Worm (Caenorhabditis elegans) whole organism, L3 larva: ENCODE measurements around the gene sdhb-1.

ENCODE experiments used
- R02D3.7 ChIP-seq: fragments of 150-350 bp; optimal IDR thresholded peaks from 2 replicates; lab custom pipeline; 2014; ENCODE audit warnings: missing biosample characterization, missing genetic modification characterization
- aly-2 ChIP-seq: fragments of 150-350 bp; optimal IDR thresholded peaks from 2 replicates; lab custom pipeline; 2014; ENCODE audit warnings: missing biosample characterization, missing genetic modification characterization
- ama-1 ChIP-seq: fragments of 150-350 bp; optimal IDR thresholded peaks from 2 replicates; lab custom pipeline; 2018
- ceh-16 ChIP-seq: sonication (generic microtip); optimal IDR thresholded peaks from 2 replicates; lab custom pipeline; 2017; ENCODE audit warnings: missing biosample characterization, missing genetic modification characterization
- ceh-28 ChIP-seq: fragments of 150-350 bp; optimal IDR thresholded peaks from 2 replicates; lab custom pipeline; 2014; ENCODE audit warnings: missing biosample characterization, missing genetic modification reagents, missing genetic modification characterization
- ceh-82 ChIP-seq: fragments of 150-350 bp; optimal IDR thresholded peaks from 2 replicates; lab custom pipeline; 2014; ENCODE audit warnings: missing biosample characterization, missing genetic modification characterization
- ceh-9 ChIP-seq: sonication (generic microtip); optimal IDR thresholded peaks from 2 replicates; lab custom pipeline; 2018; ENCODE audit warnings: missing biosample characterization, missing genetic modification characterization
- daf-12 ChIP-seq: fragments of 150-350 bp; optimal IDR thresholded peaks from 2 replicates; lab custom pipeline; 2014; ENCODE audit warnings: missing biosample characterization, missing genetic modification reagents, missing genetic modification characterization
- egl-27 ChIP-seq: sonication (generic microtip); optimal IDR thresholded peaks from 4 replicates; lab custom pipeline; 2017; ENCODE audit warnings: missing biosample characterization, missing genetic modification reagents, missing genetic modification characterization
- elt-2 ChIP-seq: sonication (generic microtip); optimal IDR thresholded peaks from 2 replicates; lab custom pipeline; 2016; ENCODE audit warnings: missing genetic modification reagents, mild to moderate bottlenecking, missing genetic modification characterization, missing compliant biosample characterization
- eor-1 ChIP-seq, 2 experiments: fragments of 150-350 bp; optimal IDR thresholded peaks; 2 replicates each; lab custom pipeline; 2014 to 2018; ENCODE audit warnings: missing biosample characterization in 2 of 2, missing genetic modification characterization in 2 of 2
- fkh-10 ChIP-seq: sonication (generic microtip); optimal IDR thresholded peaks from 2 replicates; lab custom pipeline; 2017; ENCODE audit warnings: missing biosample characterization, missing genetic modification reagents, missing genetic modification characterization
- fos-1 ChIP-seq: fragments of 150-350 bp; optimal IDR thresholded peaks from 2 replicates; lab custom pipeline; 2014; ENCODE audit warnings: missing biosample characterization, missing genetic modification characterization
- hmg-11 ChIP-seq: sonication (generic microtip); optimal IDR thresholded peaks from 2 replicates; lab custom pipeline; 2016; ENCODE audit warnings: missing genetic modification characterization, missing compliant biosample characterization
- jun-1 ChIP-seq: fragments of 150-350 bp; optimal IDR thresholded peaks from 2 replicates; lab custom pipeline; 2014; ENCODE audit warnings: missing biosample characterization, missing genetic modification reagents, missing genetic modification characterization
- lin-15B ChIP-seq: fragments of 150-350 bp; optimal IDR thresholded peaks from 2 replicates; lab custom pipeline; 2014; ENCODE audit warnings: missing biosample characterization, missing genetic modification characterization
- lin-39 ChIP-seq: fragments of 150-350 bp; optimal IDR thresholded peaks from 2 replicates; lab custom pipeline; 2018; ENCODE audit warnings: missing biosample characterization, missing genetic modification reagents, missing genetic modification characterization
- mdl-1 ChIP-seq: fragments of 150-350 bp; optimal IDR thresholded peaks from 2 replicates; lab custom pipeline; 2014; ENCODE audit warnings: missing biosample characterization, missing genetic modification characterization
- nfya-1 ChIP-seq: sonication (generic microtip); optimal IDR thresholded peaks from 2 replicates; lab custom pipeline; 2017; ENCODE audit warnings: missing genetic modification characterization, mild to moderate bottlenecking, missing compliant biosample characterization, antibody characterized with exemption, moderate library complexity; ENCODE audit not compliant: insufficient read depth
- nhr-11 ChIP-seq: fragments of 150-350 bp; optimal IDR thresholded peaks from 2 replicates; lab custom pipeline; 2014; ENCODE audit warnings: missing biosample characterization, missing genetic modification characterization
- nhr-12 ChIP-seq: fragments of 150-350 bp; optimal IDR thresholded peaks from 2 replicates; lab custom pipeline; 2014; ENCODE audit warnings: missing biosample characterization, missing genetic modification characterization
- nhr-23 ChIP-seq: fragments of 150-350 bp; optimal IDR thresholded peaks from 2 replicates; lab custom pipeline; 2014; ENCODE audit warnings: missing biosample characterization, missing genetic modification reagents, missing genetic modification characterization
- nhr-237 ChIP-seq: fragments of 150-350 bp; optimal IDR thresholded peaks from 2 replicates; lab custom pipeline; 2014; ENCODE audit warnings: missing biosample characterization, missing genetic modification characterization
- nhr-25 ChIP-seq: sonication (generic microtip); optimal IDR thresholded peaks from 2 replicates; lab custom pipeline; 2017; ENCODE audit warnings: missing biosample characterization, missing genetic modification characterization
- nhr-43 ChIP-seq: sonication (generic microtip); optimal IDR thresholded peaks from 2 replicates; lab custom pipeline; 2016; ENCODE audit warnings: mild to moderate bottlenecking, missing genetic modification characterization, missing compliant biosample characterization; ENCODE audit not compliant: poor library complexity, severe bottlenecking
- nhr-67 ChIP-seq: fragments of 150-350 bp; optimal IDR thresholded peaks from 2 replicates; lab custom pipeline; 2014; ENCODE audit warnings: missing biosample characterization, missing genetic modification characterization
- pha-4 ChIP-seq: fragments of 150-350 bp; optimal IDR thresholded peaks from 2 replicates; lab custom pipeline; 2014; ENCODE audit warnings: missing biosample characterization, missing genetic modification reagents, missing genetic modification characterization
- pqm-1 ChIP-seq: fragments of 150-350 bp; optimal IDR thresholded peaks from 2 replicates; lab custom pipeline; 2017; ENCODE audit warnings: missing biosample characterization, missing genetic modification characterization, inconsistent platforms
- snpc-4 ChIP-seq: fragments of 150-350 bp; optimal IDR thresholded peaks from 2 replicates; lab custom pipeline; 2014; ENCODE audit warnings: missing biosample characterization, missing genetic modification characterization
- tbx-2 ChIP-seq: sonication (generic microtip); optimal IDR thresholded peaks from 2 replicates; lab custom pipeline; 2016; ENCODE audit warnings: mild to moderate bottlenecking, missing genetic modification characterization, missing compliant biosample characterization
- unc-39 ChIP-seq: sonication (generic microtip); optimal IDR thresholded peaks from 4 replicates; lab custom pipeline; 2017; ENCODE audit warnings: missing biosample characterization, missing genetic modification characterization
- unc-62 ChIP-seq: fragments of 150-350 bp; sonication (generic microtip); optimal IDR thresholded peaks from 4 replicates; lab custom pipeline; 2014; ENCODE audit warnings: missing biosample characterization, missing genetic modification reagents, missing genetic modification characterization
- ztf-11 ChIP-seq: fragments of 150-350 bp; optimal IDR thresholded peaks from 2 replicates; lab custom pipeline; 2014; ENCODE audit warnings: missing biosample characterization, missing genetic modification characterization
- ztf-4 ChIP-seq: fragments of 150-350 bp; optimal IDR thresholded peaks from 2 replicates; lab custom pipeline; 2014; ENCODE audit warnings: missing biosample characterization, missing genetic modification characterization

sdhb-1 gene

DNA sequence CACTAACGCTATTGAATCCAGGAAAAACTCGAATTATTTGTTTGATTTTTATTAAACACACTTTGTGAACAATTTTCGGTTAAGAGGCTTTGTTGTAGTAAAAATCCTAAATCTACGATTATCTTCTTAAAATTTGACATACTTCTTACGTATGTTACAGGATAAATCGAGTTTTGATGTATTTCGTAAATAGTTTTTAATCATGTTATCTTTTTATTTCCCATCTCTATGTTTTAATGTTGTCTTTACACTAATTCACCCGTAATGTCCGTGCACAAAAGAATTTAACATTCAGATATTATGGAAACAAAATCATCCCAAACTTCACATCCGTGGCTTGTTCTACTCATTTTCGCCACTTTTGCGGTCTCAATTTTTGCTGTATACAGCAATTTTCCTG is 28.9 kb downstream of the sdhb-1 start, which contains the start of gene egli-1:
TSS of gene egli-1 (plus strand) at position 301 of the 400 bp plus-strand sequence.
- TF ChIP-seq nhr-12 (tag; lab: Kevin White, UChicago) (no peak), ceh-82 (tag; lab: Kevin White, UChicago) (no peak), jun-1 (no peak), ama-1 (lab: Kevin White, UChicago) (no peak), egl-27 (no peak), aly-2 (no peak), lin-39 (tag; lab: Kevin White, UChicago) (no peak), mdl-1 (tag; lab: Kevin White, UChicago) (no peak), tbx-2 (no peak), nfya-1 (no peak), fos-1 (tag; lab: Kevin White, UChicago) (no peak), ceh-28 (tag; lab: Kevin White, UChicago) (no peak), ztf-4 (tag; lab: Kevin White, UChicago) (no peak), nhr-67 (tag; lab: Kevin White, UChicago) (no peak), ceh-9 (tag; lab: Kevin White, UChicago) (no peak)

ce11 chrII:9322870-9323349 is 29.6 kb downstream of the sdhb-1 start, which contains the start of gene rab-39:
rab-39 (minus strand) TSS chrII:9322920.
- peak; percentile 23 for TF ChIP-seq fkh-10 (GFP tag; lab: Kevin White, UChicago)
- TF ChIP-seq daf-12 (tag; lab: Kevin White, UChicago), result no peak
- no peak for TF ChIP-seq nhr-43 (tag; lab: Kevin White, UChicago)
- no peak for TF ChIP-seq nhr-12 (tag; lab: Kevin White, UChicago)
- peak; percentile 18 for TF ChIP-seq lin-39 (tag; lab: Kevin White, UChicago)
- TF ChIP-seq nhr-23 (tag; lab: Kevin White, UChicago), result no peak
- TF ChIP-seq pha-4, result peak; percentile 53
- no peak for TF ChIP-seq nhr-25
- peak; percentile 54 for TF ChIP-seq nfya-1
- peak; percentile 46 for TF ChIP-seq R02D3.7 (tag; lab: Kevin White, UChicago)
- peak; percentile 2 for TF ChIP-seq elt-2 (tag; lab: Kevin White, UChicago)
- TF ChIP-seq hmg-11 (tag; lab: Kevin White, UChicago), result peak; percentile 51
- peak; percentile 31 for TF ChIP-seq lin-15B (tag; lab: Kevin White, UChicago)

- no peak for TF ChIP-seq egl-27
- no peak for TF ChIP-seq unc-39 (tag; lab: Kevin White, UChicago)
- TF ChIP-seq lin-15B (tag; lab: Kevin White, UChicago), result no peak
- no peak for TF ChIP-seq nhr-23 (tag; lab: Kevin White, UChicago)
- TF ChIP-seq elt-2 (tag; lab: Kevin White, UChicago), result peak; percentile 8
- no peak for TF ChIP-seq ceh-28 (tag; lab: Kevin White, UChicago)
- TF ChIP-seq unc-62 (GFP tag; lab: Kevin White, UChicago), result no peak
- TF ChIP-seq pha-4, result peak; percentile 70
- TF ChIP-seq nfya-1, result peak; percentile 41
- TF ChIP-seq nhr-11 (tag; lab: Kevin White, UChicago), result no peak
- TF ChIP-seq nhr-237 (tag; lab: Kevin White, UChicago), result no peak
- TF ChIP-seq daf-12 (tag; lab: Kevin White, UChicago), result no peak
- TF ChIP-seq, all 47 proteins: peak for 3
These were observed 33.2 kb downstream of the sdhb-1 start, which contains the start of the genes csa-1 and wdfy-2 for ce11 chrII:9319058-9319915. csa-1 (minus strand) TSS chrII:9319726. wdfy-2 (plus strand) TSS chrII:9319865.

DNA sequence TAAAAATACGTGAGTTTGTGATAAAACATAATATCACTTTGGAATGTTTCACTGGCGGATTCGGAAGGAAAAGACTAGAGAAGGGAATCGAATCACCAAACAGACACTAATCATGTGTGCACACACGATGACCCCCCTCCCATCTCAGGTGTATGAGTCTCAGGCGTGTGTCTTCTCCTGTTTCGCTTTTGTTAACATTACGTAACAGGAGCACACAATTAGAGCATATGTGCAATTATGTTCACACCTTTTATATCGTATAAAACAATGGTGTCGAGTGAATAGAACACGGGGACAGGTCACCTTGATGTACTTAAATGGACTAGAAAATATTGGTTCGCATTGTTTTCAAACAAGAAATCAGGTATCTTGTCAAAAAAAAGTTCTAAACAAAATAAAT is 35.7 kb downstream of the sdhb-1 start:
- TF ChIP-seq nhr-11 (tag; lab: Kevin White, UChicago), result no peak

- TF ChIP-seq unc-62 (GFP tag; lab: Kevin White, UChicago), result peak; percentile 59
- peak; percentile 1 for TF ChIP-seq nfya-1
- no peak for TF ChIP-seq elt-2 (tag; lab: Kevin White, UChicago)
- TF ChIP-seq lin-39 (tag; lab: Kevin White, UChicago), result no peak
These were observed 36.8 kb downstream of the sdhb-1 start for ce11 chrII:9315692-9316091.

DNA sequence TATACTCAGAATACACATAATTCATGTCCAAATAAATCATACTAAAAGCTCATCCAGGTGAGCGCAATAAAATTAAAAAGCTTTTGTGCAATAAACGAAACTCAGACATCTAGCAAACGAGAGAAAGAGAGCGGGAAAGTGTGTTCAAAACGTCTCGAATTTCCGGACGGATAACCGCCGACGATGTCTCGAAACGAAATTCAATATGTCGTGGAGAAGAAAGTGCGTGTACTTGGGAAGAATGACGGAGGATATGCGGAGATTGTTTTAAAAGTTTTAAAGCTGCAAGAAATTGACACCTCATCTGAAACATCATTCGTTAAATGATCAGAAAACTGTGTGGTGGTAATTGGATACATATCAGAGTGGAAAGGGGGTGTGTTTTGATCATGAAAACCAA is 37.8 kb downstream of the sdhb-1 start:
- TF ChIP-seq snpc-4 (tag; lab: Kevin White, UChicago) (no peak), pqm-1 (tag; lab: Kevin White, UChicago) (no peak), daf-12 (tag; lab: Kevin White, UChicago) (no peak), unc-39 (tag; lab: Kevin White, UChicago) (no peak), elt-2 (tag; lab: Kevin White, UChicago) (no peak), nhr-11 (tag; lab: Kevin White, UChicago) (no peak), ceh-16 (tag; lab: Kevin White, UChicago) (no peak), hmg-11 (tag; lab: Kevin White, UChicago) (no peak), ceh-28 (tag; lab: Kevin White, UChicago) (no peak), nfya-1 (no peak), fkh-10 (GFP tag; lab: Kevin White, UChicago) (no peak), fos-1 (tag; lab: Kevin White, UChicago) (no peak), eor-1 (tag; optimal IDR thresholded peaks at IDR 0.05; lab: Kevin White, UChicago) (no peak), nhr-67 (tag; lab: Kevin White, UChicago) (no peak), ztf-11 (tag; lab: Kevin White, UChicago) (no peak)
